Fruit fly (Drosophila melanogaster) whole organism, adult: ENCODE results near the gene CG15036.

Experiments
- CG12768 ChIP-seq: fragments of 200-800 bp; sonication (Bioruptor generic); optimal IDR thresholded peaks from 2 replicates; lab custom pipeline; 2017; ENCODE audit warnings: missing biosample characterization, missing genetic modification characterization, mild to moderate bottlenecking, moderate library complexity, missing genetic modification reagents
- CG7101 ChIP-seq: fragments of 200-800 bp; sonication (Bioruptor generic); optimal IDR thresholded peaks from 2 replicates; lab custom pipeline; 2018; ENCODE audit warnings: missing biosample characterization, mild to moderate bottlenecking, missing genetic modification characterization, moderate library complexity
- bab1 ChIP-seq: fragments of 200-800 bp; sonication (Bioruptor generic); optimal IDR thresholded peaks from 3 replicates; lab custom pipeline; 2019; ENCODE audit warnings: missing biosample characterization, mild to moderate bottlenecking, missing genetic modification characterization, moderate library complexity
- kay ChIP-seq: fragments of 200-800 bp; sonication (Bioruptor generic); peaks from one replicate; lab custom pipeline; 2016; ENCODE audit warnings: missing biosample characterization, missing genetic modification characterization, borderline replicate concordance

DNA sequence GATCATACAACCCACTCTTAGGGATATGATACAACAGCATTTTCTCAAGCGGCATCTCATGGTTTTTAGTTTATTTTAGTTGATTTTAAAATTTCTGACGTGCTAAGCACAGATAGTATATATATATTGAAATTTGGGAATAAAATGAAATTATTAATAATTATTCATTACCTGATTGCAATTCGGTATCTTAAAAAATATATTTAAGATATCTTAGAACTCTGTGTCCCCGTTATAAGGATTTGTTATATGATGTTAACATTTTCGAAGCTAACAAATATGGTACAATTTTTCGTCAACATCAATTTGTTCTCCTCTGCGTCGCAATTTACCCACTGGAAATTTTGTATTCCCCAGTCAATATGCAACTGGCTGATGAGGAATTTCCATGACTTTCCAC, 28.6 kb upstream of the CG15036 start, which contains the start of gene CG43198:
- TF ChIP-seq CG7101 (tag; lab: Kevin White, UChicago) (no peak), kay (GFP tag; lab: Kevin White, UChicago) (no peak), CG12768 (no peak), bab1 (GFP tag; lab: Kevin White, UChicago) (no peak)
